Worm (Caenorhabditis elegans): ENCODE results near the gene srg-42.

The srg-42 gene

ce11 chrV:11140326-11140725 is 17.5 kb downstream of the srg-42 start (continued):
- no peak for TF ChIP-seq tag-97 (GFP tag; IDR thresholded peaks at IDR 0.05)
- TF ChIP-seq zip-2 (tag; optimal IDR thresholded peaks at IDR 0.05): no peak
- no peak for TF ChIP-seq ztf-11 (tag; optimal IDR thresholded peaks at IDR 0.05)
- no peak for TF ChIP-seq lin-15B (tag; optimal IDR thresholded peaks at IDR 0.05)
- TF ChIP-seq php-3 (GFP tag; IDR thresholded peaks at IDR 0.05): no peak
- no peak for TF ChIP-seq mes-2 (tag; optimal IDR thresholded peaks at IDR 0.05; ENCODE audit: poor library complexity, severe bottlenecking)
- peak; percentile 23 for TF ChIP-seq mep-1 (tag; optimal IDR thresholded peaks at IDR 0.05)
- no peak for TF ChIP-seq skn-1 (tag; optimal IDR thresholded peaks at IDR 0.05)
- TF ChIP-seq F44E2.7 (GFP tag; IDR thresholded peaks at IDR 0.05): no peak
- TF ChIP-seq spr-3 (GFP tag; optimal IDR thresholded peaks at IDR 0.05): no peak
- TF ChIP-seq ZK337.2 (GFP tag; IDR thresholded peaks at IDR 0.05): no peak
- TF ChIP-seq lin-39 (tag; optimal IDR thresholded peaks at IDR 0.05): no peak
- TF ChIP-seq saeg-2 (GFP tag; IDR thresholded peaks at IDR 0.05): no peak
- TF ChIP-seq set-16 (GFP tag; IDR thresholded peaks at IDR 0.05): no peak
- TF ChIP-seq daf-8 (GFP tag; IDR thresholded peaks at IDR 0.05): no peak
- no peak for TF ChIP-seq unc-62 (GFP tag; optimal IDR thresholded peaks at IDR 0.05 in 1 of 2)
- no peak for TF ChIP-seq unc-62 (tag; optimal IDR thresholded peaks at IDR 0.05)
- TF ChIP-seq egl-43 (GFP tag; IDR thresholded peaks at IDR 0.05): no peak
- 0 out of 2 replicates have a peak, but pooled peaks have one; percentile 13 for TF ChIP-seq dmd-6 (GFP tag; IDR thresholded peaks at IDR 0.05)
- peak; percentile 12 for TF ChIP-seq dve-1 (tag; optimal IDR thresholded peaks at IDR 0.05; ENCODE audit: insufficient read depth)
- no peak for TF ChIP-seq daf-16 (GFP tag; optimal IDR thresholded peaks at IDR 0.05)
- peak; percentile 40 for TF ChIP-seq daf-16 (tag; optimal IDR thresholded peaks at IDR 0.05)
- TF ChIP-seq mxl-2 (GFP tag; conservative IDR thresholded peaks at IDR 0.05): no peak
- no peak for TF ChIP-seq nhr-102 (tag; optimal IDR thresholded peaks at IDR 0.05)
- TF ChIP-seq fkh-10 (GFP tag; optimal IDR thresholded peaks at IDR 0.05): no peak
- no peak for TF ChIP-seq nhr-48 (tag; optimal IDR thresholded peaks at IDR 0.05)
- no peak for TF ChIP-seq gei-8 (GFP tag; optimal IDR thresholded peaks at IDR 0.05)
- TF ChIP-seq Y48G9A.11 (GFP tag; IDR thresholded peaks at IDR 0.05): no peak
- TF ChIP-seq zag-1 (tag; optimal IDR thresholded peaks at IDR 0.05): no peak
- TF ChIP-seq F37D6.2 (tag; optimal IDR thresholded peaks at IDR 0.05): no peak
- peak; percentile 26 for TF ChIP-seq nhr-28 (tag; optimal IDR thresholded peaks at IDR 0.05)
- TF ChIP-seq nhr-111 (GFP tag; optimal IDR thresholded peaks at IDR 0.05): no peak

DNA sequence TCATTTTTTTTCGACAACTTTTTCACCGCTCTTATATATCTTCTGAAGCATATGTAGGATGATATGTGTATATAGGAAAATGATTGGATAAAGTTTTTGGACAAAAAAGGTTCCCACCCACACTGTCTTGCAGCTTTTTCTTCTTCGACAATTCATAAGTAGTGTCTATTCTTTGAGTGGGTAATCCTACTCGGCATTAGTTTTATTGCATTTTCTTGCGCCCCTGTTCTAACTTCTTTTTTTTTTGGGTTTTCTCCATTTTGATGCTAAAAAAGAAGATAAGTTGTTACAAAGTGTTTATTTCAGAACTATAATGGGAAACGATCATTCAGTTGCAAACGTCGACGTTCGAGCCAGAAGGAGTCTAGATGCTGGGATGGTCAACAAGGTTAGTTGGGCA is 23.6 kb downstream of the srg-42 start, which contains the start of gene glb-3:
Gene glb-3, plus strand, starts transcription at position 301 of the 400 bp plus-strand sequence.
- TF ChIP-seq mes-2 (tag; optimal IDR thresholded peaks at IDR 0.05; ENCODE audit: poor library complexity, severe bottlenecking): no peak
- TF ChIP-seq ZK337.2 (GFP tag; IDR thresholded peaks at IDR 0.05): no peak
- TF ChIP-seq ceh-28 (tag; optimal IDR thresholded peaks at IDR 0.05): no peak
- no peak for TF ChIP-seq hlh-11 (tag; optimal IDR thresholded peaks at IDR 0.05)
- no peak for TF ChIP-seq lsy-2 (tag; optimal IDR thresholded peaks at IDR 0.05)
- no peak for TF ChIP-seq pha-4 (GFP tag; IDR thresholded peaks at IDR 0.05)
- TF ChIP-seq pha-4 (tag; optimal IDR thresholded peaks at IDR 0.05): no peak
- no peak for TF ChIP-seq mxl-2 (GFP tag; conservative IDR thresholded peaks at IDR 0.05)
- no peak for TF ChIP-seq nhr-28 (tag; optimal IDR thresholded peaks at IDR 0.05)
- no peak for TF ChIP-seq R02D3.7 (tag; optimal IDR thresholded peaks at IDR 0.05)
- TF ChIP-seq ctbp-1 (GFP tag; IDR thresholded peaks at IDR 0.05): no peak
- no peak for TF ChIP-seq snpc-4 (tag; optimal IDR thresholded peaks at IDR 0.05)
- TF ChIP-seq madf-5 (GFP tag; IDR thresholded peaks at IDR 0.05): no peak
- TF ChIP-seq spr-3 (GFP tag; optimal IDR thresholded peaks at IDR 0.05): no peak
- TF ChIP-seq pqm-1 (tag; optimal IDR thresholded peaks at IDR 0.05): no peak
- TF ChIP-seq F26F4.8 (GFP tag; conservative IDR thresholded peaks at IDR 0.05): no peak
